Worm (Caenorhabditis elegans) whole organism, L4/young adult: ENCODE results near the gene crn-6.
A peak's percentile ranks its signal among the peaks of the same experiment; 100 is the strongest.

ENCODE experiments used
- W03F9.2 ChIP-seq: fragments of 150-350 bp; optimal IDR thresholded peaks from 2 replicates; lab custom pipeline; 2014; ENCODE audit warnings: missing biosample characterization, missing genetic modification characterization
- dao-5 ChIP-seq: sonication (generic microtip); optimal IDR thresholded peaks from 2 replicates; lab custom pipeline; 2016; ENCODE audit warnings: missing genotype, missing genetic modification characterization, moderate library complexity, missing compliant biosample characterization
- him-1 ChIP-seq: sonication (generic microtip); optimal IDR thresholded peaks from 2 replicates; lab custom pipeline; 2016; ENCODE audit warnings: missing genotype, missing genetic modification reagents, missing genetic modification characterization, missing compliant biosample characterization

The crn-6 gene

ce11 chrIII:9390007-9390406, 22.9 kb downstream of the crn-6 start, which contains the start of gene slc-17.2:
slc-17.2 (minus strand) TSS chrIII:9390107.
- TF ChIP-seq him-1 (tag; lab: Kevin White, UChicago) (no peak), dao-5 (no peak), W03F9.2 (tag; lab: Kevin White, UChicago) (no peak)

DNA sequence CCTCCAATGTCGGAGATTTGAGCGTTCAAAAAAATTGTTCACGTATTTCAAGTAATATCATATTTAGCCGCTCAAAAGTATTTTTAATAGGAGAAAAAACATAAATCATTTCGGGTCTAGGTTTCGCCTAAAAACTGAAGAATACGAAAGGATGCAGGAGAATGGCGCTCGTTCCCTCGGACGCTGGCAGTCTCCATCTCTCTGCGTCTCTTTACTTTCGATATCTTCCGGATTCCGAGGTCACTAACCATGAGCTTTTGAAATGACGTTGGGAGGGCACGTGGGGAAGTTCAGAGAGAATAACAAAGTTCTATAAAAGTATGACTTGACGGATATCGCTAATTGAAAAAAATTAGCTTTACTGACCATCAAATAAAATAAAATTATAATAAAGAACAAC, 23.9 kb downstream of the crn-6 start:
- TF ChIP-seq dao-5 (no peak), him-1 (tag; lab: Kevin White, UChicago) (no peak), W03F9.2 (tag; lab: Kevin White, UChicago) (no peak)

- no peak for TF ChIP-seq him-1 (tag; lab: Kevin White, UChicago)
- TF ChIP-seq dao-5 = no peak
- no peak for TF ChIP-seq W03F9.2 (tag; lab: Kevin White, UChicago)
These were observed 26.2 kb downstream of the crn-6 start, which contains the start of the genes gpr-2 and rgr-1 for ce11 chrIII:9393114-9393780. gpr-2 (minus strand) TSS chrIII:9393164. rgr-1 (plus strand) TSS chrIII:9393730.

DNA sequence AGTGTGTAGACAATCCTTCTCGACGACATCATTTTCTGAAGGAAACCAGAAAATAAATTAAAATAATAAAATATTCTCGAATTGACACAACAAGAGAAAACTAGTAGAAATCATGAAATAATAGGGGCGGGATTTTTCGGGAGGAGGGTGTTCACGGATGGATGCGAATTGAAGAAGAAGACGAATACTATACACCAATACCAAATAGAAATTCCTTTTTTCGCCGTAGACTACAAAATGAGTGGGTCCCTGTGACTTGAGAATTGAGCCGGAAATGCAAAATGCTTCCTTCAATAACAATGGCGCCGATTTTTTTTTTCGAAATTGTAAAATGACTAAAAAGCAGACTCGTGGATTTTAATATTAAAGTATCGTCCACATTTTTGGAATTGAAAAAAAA, 34.0 kb downstream of the crn-6 start, which contains the start of gene nlp-48:
Gene nlp-48 (minus strand): TSS at position 101 of the 400 bp plus-strand sequence.
- no peak for TF ChIP-seq dao-5
- TF ChIP-seq W03F9.2 (tag; lab: Kevin White, UChicago) = no peak

- no peak for TF ChIP-seq him-1 (tag; lab: Kevin White, UChicago)
- peak; percentile 44 for TF ChIP-seq W03F9.2 (tag; lab: Kevin White, UChicago)
These were observed 39.5 kb downstream of the crn-6 start, which contains the start of gene T26G10.1 for ce11 chrIII:9406600-9406999. T26G10.1 (minus strand) TSS chrIII:9406641.

- TF ChIP-seq W03F9.2 (tag; lab: Kevin White, UChicago) (no peak), him-1 (tag; lab: Kevin White, UChicago) (no peak), dao-5 (no peak)
These were observed 46.3 kb downstream of the crn-6 start, which contains the start of gene T26G10.3 for ce11 chrIII:9413340-9413739. T26G10.3 (minus strand) TSS chrIII:9413440.
